Fruit fly (Drosophila melanogaster) whole organism, prepupa: Measurements from ENCODE around the gene AP-2alpha.

Experiments used
- CG15336 ChIP-seq: fragments of 200-800 bp; sonication (Bioruptor generic); IDR thresholded peaks from 2 replicates; pipeline ENCODE4 v1.3.6; 2022; ENCODE audit warnings: missing biosample characterization, missing genetic modification characterization
- CG3032 ChIP-seq: fragments of 200-800 bp; optimal IDR thresholded peaks from 2 replicates; lab custom pipeline; 2019; ENCODE audit warnings: missing biosample characterization, mild to moderate bottlenecking, missing genetic modification characterization, moderate library complexity
- CG34406 ChIP-seq: fragments of 200-800 bp; sonication (Bioruptor generic); optimal IDR thresholded peaks from 3 replicates; lab custom pipeline; 2016; ENCODE audit warnings: missing biosample characterization, missing genetic modification characterization
- CG6854 ChIP-seq: fragments of 200-800 bp; sonication (Bioruptor generic); optimal IDR thresholded peaks from 2 replicates; lab custom pipeline; 2017; ENCODE audit warnings: missing biosample characterization, mild to moderate bottlenecking, missing genetic modification characterization
- CG7368 ChIP-seq: fragments of 200-800 bp; sonication (Bioruptor generic); optimal IDR thresholded peaks from 3 replicates; lab custom pipeline; 2016; ENCODE audit warnings: missing biosample characterization, missing genetic modification characterization
- CG8319 ChIP-seq: fragments of 200-800 bp; sonication (Bioruptor generic); optimal IDR thresholded peaks from 3 replicates; lab custom pipeline; 2016; ENCODE audit warnings: missing biosample characterization, missing genetic modification characterization
- CG8632 ChIP-seq: fragments of 200-800 bp; sonication (Bioruptor generic); optimal IDR thresholded peaks from 3 replicates; lab custom pipeline; 2016; ENCODE audit warnings: missing biosample characterization, missing genetic modification characterization
- Eip93F ChIP-seq: fragments of 200-800 bp; sonication (Bioruptor generic); optimal IDR thresholded peaks from 2 replicates; lab custom pipeline; 2016; ENCODE audit warnings: missing biosample characterization, mild to moderate bottlenecking, missing genetic modification characterization
- Ets96B ChIP-seq: fragments of 200-800 bp; optimal IDR thresholded peaks from 2 replicates; lab custom pipeline; 2019; ENCODE audit warnings: missing biosample characterization, mild to moderate bottlenecking, missing genetic modification characterization, moderate library complexity
- Lpt ChIP-seq: fragments of 200-800 bp; sonication (Bioruptor generic); optimal IDR thresholded peaks from 3 replicates; lab custom pipeline; 2016; ENCODE audit warnings: missing biosample characterization, missing genetic modification characterization
- Sox14 ChIP-seq: fragments of 200-800 bp; sonication (Bioruptor generic); optimal IDR thresholded peaks from 3 replicates; lab custom pipeline; 2016; ENCODE audit warnings: missing biosample characterization, missing genetic modification characterization
- achi ChIP-seq: fragments of 200-800 bp; sonication (Bioruptor generic); optimal IDR thresholded peaks from 3 replicates; lab custom pipeline; 2016; ENCODE audit warnings: missing biosample characterization, missing genetic modification characterization
- acj6 ChIP-seq: fragments of 200-800 bp; sonication (Bioruptor generic); optimal IDR thresholded peaks from 3 replicates; lab custom pipeline; 2016; ENCODE audit warnings: missing biosample characterization, missing genetic modification characterization
- cyc ChIP-seq: fragments of 200-800 bp; sonication (Bioruptor generic); optimal IDR thresholded peaks from 3 replicates; lab custom pipeline; 2016; ENCODE audit warnings: missing biosample characterization, missing genetic modification characterization

DNA sequence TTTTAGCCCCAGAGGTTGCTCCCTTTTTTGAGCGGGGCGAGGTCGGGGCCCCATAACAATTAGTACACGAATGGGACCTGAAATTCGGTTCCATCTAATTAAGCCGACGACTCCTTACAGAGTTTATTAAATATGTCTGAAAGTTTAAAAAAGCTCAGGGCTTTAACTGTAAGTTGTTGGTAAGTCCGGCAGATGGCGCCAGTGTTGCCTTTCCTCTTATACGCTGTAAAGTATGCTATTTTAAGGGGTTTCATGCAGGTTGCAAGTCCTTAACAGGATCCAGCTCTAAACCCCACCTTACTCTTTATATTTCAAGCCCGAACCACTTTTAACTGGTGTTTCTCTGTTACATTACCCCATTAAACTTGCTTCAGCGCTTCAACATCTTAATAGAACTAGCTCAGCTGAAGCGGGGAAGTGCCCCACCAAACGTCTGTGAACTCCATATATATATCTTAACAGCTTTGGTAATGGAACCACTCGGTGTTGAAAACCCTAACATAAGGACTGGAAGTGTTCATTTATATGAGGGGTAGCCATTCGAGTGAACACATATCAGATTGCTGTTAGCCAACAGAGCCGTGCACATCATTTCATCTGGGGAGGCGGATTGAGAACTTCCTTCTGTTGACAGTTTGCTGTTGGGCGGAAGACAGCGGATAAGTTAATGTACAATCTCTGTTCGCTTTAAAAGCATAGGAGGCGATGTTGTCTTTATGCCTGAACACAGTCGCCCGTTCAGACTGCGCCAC lies 19.0 kb downstream of the AP-2alpha start:
- TF ChIP-seq cyc (GFP tag; lab: Kevin White, UChicago) (no peak), CG3032 (tag; lab: Kevin White, UChicago) (no peak), CG15336 (no peak), Ets96B (no peak), CG8632 (GFP tag; lab: Kevin White, UChicago) (no peak), CG7368 (GFP tag; lab: Kevin White, UChicago) (no peak), achi (no peak), CG8319 (GFP tag; lab: Kevin White, UChicago) (no peak), Sox14 (GFP tag; lab: Kevin White, UChicago) (no peak), acj6 (GFP tag; lab: Kevin White, UChicago) (no peak), CG6854 (GFP tag; lab: Kevin White, UChicago) (no peak), Lpt (GFP tag; lab: Kevin White, UChicago) (no peak), Eip93F (GFP tag; lab: Kevin White, UChicago) (no peak), CG34406 (GFP tag; lab: Kevin White, UChicago) (no peak)
